Worm (Caenorhabditis elegans) whole organism, L1 larva: ENCODE data around the gene B0281.4.
A peak's percentile ranks its signal among the peaks of the same experiment; 100 is the strongest.

Experiments
- C04F5.9 ChIP-seq: sonication (generic microtip); optimal IDR thresholded peaks from 2 replicates; lab custom pipeline; 2016; ENCODE audit warnings: missing genetic modification characterization, missing compliant biosample characterization
- C34B4.2 ChIP-seq: sonication (generic microtip); optimal IDR thresholded peaks from 2 replicates; lab custom pipeline; 2017; ENCODE audit warnings: mild to moderate bottlenecking, missing genetic modification characterization, missing compliant biosample characterization
- aly-2 ChIP-seq: fragments of 150-350 bp; optimal IDR thresholded peaks from 2 replicates; lab custom pipeline; 2014; ENCODE audit warnings: missing biosample characterization, missing genetic modification characterization
- ama-1 ChIP-seq: fragments of 150-350 bp; optimal IDR thresholded peaks from 2 replicates; lab custom pipeline; 2014
- ceh-8 ChIP-seq: fragments of 200-800 bp; sonication (Bioruptor generic); optimal IDR thresholded peaks from 2 replicates; lab custom pipeline; 2018; ENCODE audit warnings: mild to moderate bottlenecking, missing genetic modification characterization, moderate library complexity, missing compliant biosample characterization
- ceh-82 ChIP-seq, 3 experiments: fragments of 150-350 bp in 1 of 3; sonication (generic microtip) in 2 of 3; optimal IDR thresholded peaks; 2 replicates each; lab custom pipeline; 2014 to 2017; ENCODE audit warnings: missing biosample characterization in 3 of 3, missing genetic modification characterization in 3 of 3
- ceh-90 ChIP-seq: sonication (generic microtip); optimal IDR thresholded peaks from 2 replicates; lab custom pipeline; 2016; ENCODE audit warnings: missing genetic modification characterization, missing compliant biosample characterization
- dsc-1 ChIP-seq: sonication (generic microtip); optimal IDR thresholded peaks from 2 replicates; lab custom pipeline; 2016; ENCODE audit warnings: mild to moderate bottlenecking, missing genetic modification characterization, missing compliant biosample characterization
- efl-1 ChIP-seq, 4 experiments: fragments of 150-350 bp; optimal IDR thresholded peaks in 3 of 4; peaks in 1 of 4; 1 replicate in 1 of 4; 2 replicates in 3 of 4; lab custom pipeline; 2014; ENCODE audit warnings: missing biosample characterization in 2 of 4, missing genetic modification characterization in 2 of 4, missing genetic modification reagents in 2 of 4
- elt-2 ChIP-seq: sonication (generic microtip); optimal IDR thresholded peaks from 2 replicates; lab custom pipeline; 2016; ENCODE audit warnings: missing genetic modification characterization, mild to moderate bottlenecking, inconsistent platforms, missing compliant biosample characterization, missing genetic modification reagents
- elt-3 ChIP-seq, 6 experiments: fragments of 150-350 bp in 1 of 6; sonication (generic microtip); optimal IDR thresholded peaks; 2 replicates each; lab custom pipeline; 2017 to 2018; ENCODE audit warnings: missing biosample characterization in 6 of 6, missing genetic modification characterization in 6 of 6, inconsistent platforms in 1 of 6
- fkh-10 ChIP-seq: sonication (generic microtip); optimal IDR thresholded peaks from 2 replicates; lab custom pipeline; 2017; ENCODE audit warnings: missing biosample characterization, missing genetic modification reagents, missing genetic modification characterization
- hlh-17 ChIP-seq: fragments of 200-800 bp; sonication (Bioruptor generic); optimal IDR thresholded peaks from 2 replicates; lab custom pipeline; 2018; ENCODE audit warnings: missing genetic modification characterization, mild to moderate bottlenecking, missing compliant biosample characterization, moderate library complexity, borderline replicate concordance
- hlh-4 ChIP-seq: sonication (generic microtip); optimal IDR thresholded peaks from 2 replicates; lab custom pipeline; 2016; ENCODE audit warnings: mild to moderate bottlenecking, missing genetic modification characterization, missing compliant biosample characterization
- hpl-2 ChIP-seq: fragments of 150-350 bp; optimal IDR thresholded peaks from 2 replicates; lab custom pipeline; 2014; ENCODE audit warnings: missing biosample characterization, missing genetic modification reagents, missing genetic modification characterization
- isw-1 ChIP-seq: fragments of 200-800 bp; sonication (Bioruptor generic); IDR thresholded peaks from 2 replicates; pipeline ENCODE4 v1.3.6; 2022; ENCODE audit warnings: missing genetic modification characterization, missing compliant biosample characterization
- jun-1 ChIP-seq: fragments of 150-350 bp; optimal IDR thresholded peaks from 2 replicates; lab custom pipeline; 2014; ENCODE audit warnings: missing biosample characterization, missing genetic modification reagents, missing genetic modification characterization
- lin-13 ChIP-seq: fragments of 150-350 bp; optimal IDR thresholded peaks from 2 replicates; lab custom pipeline; 2014; ENCODE audit warnings: missing biosample characterization, missing genetic modification reagents, missing genetic modification characterization
- lin-14 ChIP-seq: fragments of 200-800 bp; sonication (Bioruptor generic); optimal IDR thresholded peaks from 2 replicates; lab custom pipeline; 2018; ENCODE audit warnings: mild to moderate bottlenecking, missing genetic modification characterization, moderate library complexity, missing compliant biosample characterization
- lin-15B ChIP-seq: fragments of 150-350 bp; sonication (generic microtip); optimal IDR thresholded peaks from 3 replicates; lab custom pipeline; 2014; ENCODE audit warnings: missing biosample characterization, missing genetic modification characterization
- lin-39 ChIP-seq: fragments of 150-350 bp; optimal IDR thresholded peaks from 2 replicates; lab custom pipeline; 2014; ENCODE audit warnings: missing biosample characterization, missing genetic modification reagents, missing genetic modification characterization
- lir-3 ChIP-seq: sonication (generic microtip); optimal IDR thresholded peaks from 2 replicates; lab custom pipeline; 2016; ENCODE audit warnings: mild to moderate bottlenecking, missing genetic modification characterization, moderate library complexity, missing compliant biosample characterization; ENCODE audit not compliant: poor library complexity
- lsy-2 ChIP-seq, 2 experiments: fragments of 150-350 bp; optimal IDR thresholded peaks; 2 replicates each; lab custom pipeline; 2014; ENCODE audit warnings: missing biosample characterization in 2 of 2, missing genetic modification characterization in 2 of 2
- mep-1 ChIP-seq: fragments of 150-350 bp; optimal IDR thresholded peaks from 2 replicates; lab custom pipeline; 2014; ENCODE audit warnings: missing biosample characterization, missing genetic modification characterization
- nhr-47 ChIP-seq: sonication (generic microtip); optimal IDR thresholded peaks from 2 replicates; lab custom pipeline; 2016; ENCODE audit warnings: mild to moderate bottlenecking, missing genetic modification characterization, moderate library complexity, missing compliant biosample characterization
- nhr-71 ChIP-seq: sonication (generic microtip); optimal IDR thresholded peaks from 2 replicates; lab custom pipeline; 2016; ENCODE audit warnings: mild to moderate bottlenecking, missing genetic modification characterization, moderate library complexity, missing compliant biosample characterization
- nhr-76 ChIP-seq: sonication (generic microtip); optimal IDR thresholded peaks from 2 replicates; lab custom pipeline; 2017; ENCODE audit warnings: missing biosample characterization, missing genetic modification characterization
- nhr-84 ChIP-seq: sonication (generic microtip); optimal IDR thresholded peaks from 2 replicates; lab custom pipeline; 2017; ENCODE audit warnings: missing biosample characterization, missing genetic modification characterization
- nhr-85 ChIP-seq: sonication (generic microtip); peaks from one replicate; lab custom pipeline; 2016; ENCODE audit warnings: missing genetic modification characterization, inconsistent platforms, missing compliant biosample characterization
- nhr-90 ChIP-seq: sonication (generic microtip); optimal IDR thresholded peaks from 2 replicates; lab custom pipeline; 2016; ENCODE audit warnings: mild to moderate bottlenecking, missing genetic modification characterization, missing compliant biosample characterization; ENCODE audit not compliant: poor library complexity
- rnt-1 ChIP-seq: sonication (generic microtip); optimal IDR thresholded peaks from 2 replicates; lab custom pipeline; 2016; ENCODE audit warnings: mild to moderate bottlenecking, missing genetic modification characterization, moderate library complexity, missing compliant biosample characterization
- skn-1 ChIP-seq: fragments of 150-350 bp; optimal IDR thresholded peaks from 2 replicates; lab custom pipeline; 2014; ENCODE audit warnings: missing biosample characterization, missing genetic modification characterization
- sox-4 ChIP-seq: sonication (generic microtip); optimal IDR thresholded peaks from 2 replicates; lab custom pipeline; 2016; ENCODE audit warnings: missing genetic modification characterization, missing compliant biosample characterization
- swsn-7 ChIP-seq: sonication (generic microtip); optimal IDR thresholded peaks from 2 replicates; lab custom pipeline; 2016; ENCODE audit warnings: missing genetic modification characterization, missing compliant biosample characterization
- unc-98 ChIP-seq: fragments of 200-800 bp; sonication (Bioruptor generic); IDR thresholded peaks from 2 replicates; pipeline ENCODE4 v1.3.6; 2022; ENCODE audit warnings: missing genetic modification characterization, missing compliant biosample characterization
- zag-1 ChIP-seq: fragments of 150-350 bp; optimal IDR thresholded peaks from 2 replicates; lab custom pipeline; 2014; ENCODE audit warnings: missing biosample characterization, missing genetic modification characterization
- zip-4 ChIP-seq: fragments of 200-800 bp; sonication (Bioruptor generic); optimal IDR thresholded peaks from 2 replicates; lab custom pipeline; 2018; ENCODE audit warnings: mild to moderate bottlenecking, missing genetic modification characterization, moderate library complexity, missing compliant biosample characterization
- ztf-4 ChIP-seq: fragments of 150-350 bp; optimal IDR thresholded peaks from 2 replicates; lab custom pipeline; 2014; ENCODE audit warnings: missing biosample characterization, missing genetic modification characterization

Gene B0281.4

DNA sequence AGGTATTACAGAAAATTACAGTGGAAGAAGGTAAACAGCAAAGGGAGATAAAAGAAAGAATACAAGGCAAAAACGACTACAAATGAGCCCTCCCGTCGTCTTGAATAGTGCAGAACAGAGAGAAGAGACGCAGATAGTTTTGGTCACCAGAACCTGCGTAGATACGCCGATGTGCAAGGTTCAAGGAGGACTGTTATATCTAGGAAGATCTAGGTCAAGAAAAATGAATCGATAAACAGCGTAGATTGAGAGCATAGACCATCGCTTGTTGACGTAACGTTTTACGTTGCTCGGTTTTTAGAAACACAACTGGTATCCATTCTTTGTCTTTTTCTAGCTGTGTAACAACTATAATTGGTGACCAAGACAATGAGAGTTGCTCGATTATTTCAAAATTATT is 2.2 kb upstream of the B0281.4 start, which contains the start of gene B0281.5:
TSS of gene B0281.5 (minus strand) at position 101 of the 400 bp plus-strand sequence.
- TF ChIP-seq isw-1 (GFP tag; lab: Robert Waterston, UW) = no peak
- TF ChIP-seq rnt-1 (tag; lab: Kevin White, UChicago) = no peak
- TF ChIP-seq swsn-7 (tag; lab: Kevin White, UChicago) = no peak
- no peak for TF ChIP-seq nhr-84 (tag; lab: Kevin White, UChicago)
- no peak for TF ChIP-seq sox-4 (tag; lab: Kevin White, UChicago)
- no peak for TF ChIP-seq hlh-4
- no peak for TF ChIP-seq nhr-90 (tag; lab: Kevin White, UChicago)
- no peak for TF ChIP-seq ama-1 (lab: Kevin White, UChicago)
- TF ChIP-seq elt-2 (tag; lab: Kevin White, UChicago) = no peak
- no peak for TF ChIP-seq lir-3 (tag; lab: Kevin White, UChicago)
- TF ChIP-seq fkh-10 (GFP tag; lab: Kevin White, UChicago) = no peak
- no peak for TF ChIP-seq nhr-85 (tag; lab: Kevin White, UChicago)
- no peak for TF ChIP-seq aly-2 (tag; lab: Kevin White, UChicago)
- no peak for TF ChIP-seq mep-1

DNA sequence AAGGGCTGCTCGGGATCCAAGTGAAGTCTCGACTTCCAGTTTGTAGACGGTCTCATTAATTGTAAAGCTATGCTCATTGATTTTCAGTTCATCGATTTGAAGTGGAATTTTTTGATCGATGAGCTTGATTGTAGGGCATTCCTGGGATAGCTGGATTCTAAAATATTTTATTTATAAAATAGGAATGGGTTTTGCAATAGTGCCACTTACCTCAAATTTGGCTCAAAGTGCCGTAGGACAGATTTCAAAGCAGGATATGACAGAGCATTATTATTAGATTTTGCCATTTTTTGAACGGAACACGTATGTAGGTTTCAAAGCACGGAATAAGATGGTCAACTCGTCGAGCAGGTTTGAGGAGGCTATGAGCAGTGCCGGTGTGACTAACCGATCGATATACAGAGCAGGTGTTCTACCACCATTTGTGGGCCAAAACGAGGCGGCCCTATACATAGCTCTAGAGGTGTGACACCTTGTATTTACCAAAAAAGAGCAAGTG is 2.8 kb downstream of the B0281.4 start, which contains the start of gene fbxc-25:
TSS of gene fbxc-25 (minus strand) at position 449 of the 499 bp plus-strand sequence.
- TF ChIP-seq lsy-2 (tag; optimal IDR thresholded peaks at IDR 0.05; lab: Kevin White, UChicago) (no peak), hpl-2 (no peak), hlh-17 (GFP tag; lab: Kevin White, UChicago) (no peak), ceh-90 (tag; lab: Kevin White, UChicago) (no peak), ceh-8 (GFP tag; lab: Kevin White, UChicago) (no peak), lin-39 (no peak), jun-1 (tag; lab: Kevin White, UChicago) (no peak), dsc-1 (no peak)

DNA sequence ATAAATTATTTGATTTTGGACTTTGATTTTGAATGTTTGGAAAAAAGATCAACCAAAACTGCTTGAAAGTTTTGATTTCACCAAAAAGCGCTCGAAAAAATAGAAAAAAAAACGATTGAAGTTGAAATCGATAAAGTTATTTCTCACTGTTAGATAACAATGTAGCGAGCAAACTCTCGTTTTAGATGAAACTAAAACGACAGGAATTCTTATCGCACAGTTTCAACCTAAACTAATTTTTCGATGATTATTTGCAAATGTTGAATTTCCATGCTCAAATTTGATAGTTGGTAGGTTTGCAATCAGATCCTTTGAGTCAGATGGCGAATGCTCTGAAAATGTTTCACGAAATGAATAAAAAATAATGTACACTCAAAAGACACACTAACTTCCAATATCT is 6.1 kb downstream of the B0281.4 start:
- TF ChIP-seq C34B4.2 (no peak), elt-2 (tag; lab: Kevin White, UChicago) (peak; percentile 5)

DNA sequence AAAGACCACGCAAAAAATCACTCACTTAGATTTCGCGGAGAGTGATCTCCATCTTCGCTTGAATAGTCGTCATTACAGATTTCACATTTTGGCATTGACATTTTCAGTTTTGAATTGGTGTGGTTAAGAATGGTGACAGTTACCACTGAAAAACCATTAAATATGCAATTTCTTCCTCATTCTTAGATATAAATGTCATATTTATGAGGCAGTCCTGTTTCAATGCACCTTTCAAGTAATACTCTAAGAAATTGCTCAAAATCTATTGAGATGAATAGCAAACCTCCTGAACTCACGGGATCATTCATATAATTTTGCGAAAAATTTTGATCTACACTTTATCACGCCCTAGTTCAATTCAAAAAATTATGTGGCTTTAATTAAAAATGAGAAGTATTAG is 6.6 kb downstream of the B0281.4 start, which contains the start of gene K09F6.7:
TSS of gene K09F6.7 (minus strand) at position 101 of the 400 bp plus-strand sequence.
- TF ChIP-seq nhr-47 (tag; lab: Kevin White, UChicago) (no peak), elt-3 (tag; optimal IDR thresholded peaks at IDR 0.05; lab: Kevin White, UChicago) (no peak), nhr-71 (tag; lab: Kevin White, UChicago) (no peak), lin-15B (no peak), C04F5.9 (tag; lab: Kevin White, UChicago) (no peak), lin-13 (no peak), C34B4.2 (no peak), unc-98 (GFP tag; lab: Robert Waterston, UW) (no peak)

- TF ChIP-seq nhr-76 (tag; lab: Kevin White, UChicago) (no peak), jun-1 (tag; lab: Kevin White, UChicago) (peak; percentile 51), nhr-47 (tag; lab: Kevin White, UChicago) (peak; percentile 32), nhr-71 (tag; lab: Kevin White, UChicago) (peak; percentile 65), zag-1 (tag; lab: Kevin White, UChicago) (no peak), ztf-4 (tag; lab: Kevin White, UChicago) (no peak), lsy-2 (tag; optimal IDR thresholded peaks at IDR 0.05; lab: Kevin White, UChicago) (peak in 1 of 2 experiments; percentile 10), skn-1 (peak; percentile 14), efl-1 (optimal IDR thresholded peaks at IDR 0.05; lab: Kevin White, UChicago) (peak; percentile 27 to 54), efl-1 (GFP tag; optimal IDR thresholded peaks at IDR 0.05 in 1 of 2; lab: Kevin White, UChicago) (peak in 1 of 2 experiments; percentile 39), isw-1 (GFP tag; lab: Robert Waterston, UW) (peak; percentile 42), ama-1 (lab: Kevin White, UChicago) (no peak), zip-4 (GFP tag; lab: Kevin White, UChicago) (peak; percentile 92), lin-14 (peak; percentile 77), ceh-82 (tag; optimal IDR thresholded peaks at IDR 0.05; lab: Kevin White, UChicago) (peak; percentile 35 to 70 (median 61))
Measured at ce11 chrII:2289441-2289840, 9.2 kb downstream of the B0281.4 start.
